Fruit fly (Drosophila melanogaster) whole organism, embryonic: ENCODE data around the gene Tbcd.

Experiments used
- Aef1 ChIP-seq: fragments of 200-800 bp; sonication (Bioruptor generic); IDR thresholded peaks from 3 replicates; pipeline ENCODE4 v1.3.6; 2022; ENCODE audit warnings: missing biosample characterization, missing genetic modification characterization
- CG11723 ChIP-seq: fragments of 200-800 bp; sonication (Bioruptor generic); optimal IDR thresholded peaks from 2 replicates; lab custom pipeline; 2017; ENCODE audit warnings: missing biosample characterization, mild to moderate bottlenecking, missing genetic modification characterization
- CG12299 ChIP-seq: fragments of 200-800 bp; sonication (Bioruptor generic); optimal IDR thresholded peaks from 2 replicates; lab custom pipeline; 2018; ENCODE audit warnings: missing biosample characterization, mild to moderate bottlenecking, missing genetic modification characterization
- CG12744 ChIP-seq: fragments of 200-800 bp; sonication (Bioruptor generic); optimal IDR thresholded peaks from 2 replicates; lab custom pipeline; 2016; ENCODE audit warnings: missing biosample characterization, missing genetic modification characterization
- CG13894 ChIP-seq: fragments of 200-800 bp; sonication (Bioruptor generic); optimal IDR thresholded peaks from 3 replicates; lab custom pipeline; 2018; ENCODE audit warnings: missing biosample characterization, mild to moderate bottlenecking, missing genetic modification characterization, moderate library complexity
- CG14667 ChIP-seq: fragments of 200-800 bp; sonication (Bioruptor generic); IDR thresholded peaks from 2 replicates; pipeline ENCODE4 v1.3.6; 2022; ENCODE audit warnings: missing biosample characterization, missing genetic modification characterization
- CG17912 ChIP-seq: fragments of 200-800 bp; sonication (Bioruptor generic); optimal IDR thresholded peaks from 2 replicates; lab custom pipeline; 2018; ENCODE audit warnings: missing biosample characterization, mild to moderate bottlenecking, missing genetic modification characterization
- CG18619 ChIP-seq: fragments of 200-800 bp; sonication (Bioruptor generic); optimal IDR thresholded peaks from 3 replicates; lab custom pipeline; 2017; ENCODE audit warnings: missing biosample characterization, mild to moderate bottlenecking, missing genetic modification characterization
- CG33557 ChIP-seq: fragments of 200-800 bp; sonication (Bioruptor generic); optimal IDR thresholded peaks from 2 replicates; lab custom pipeline; 2019; ENCODE audit warnings: missing biosample characterization, mild to moderate bottlenecking, missing genetic modification characterization, moderate library complexity
- CG34422 ChIP-seq: fragments of 200-800 bp; sonication (Bioruptor generic); IDR thresholded peaks from 3 replicates; pipeline ENCODE4 v1.3.6; 2022; ENCODE audit warnings: missing biosample characterization, missing genetic modification characterization
- CG6813 ChIP-seq: fragments of 200-800 bp; sonication (Bioruptor generic); optimal IDR thresholded peaks from 2 replicates; lab custom pipeline; 2017; ENCODE audit warnings: missing biosample characterization, missing genetic modification characterization, mild to moderate bottlenecking, moderate library complexity, missing genetic modification reagents
- CG7271 ChIP-seq: fragments of 200-800 bp; sonication (Bioruptor generic); optimal IDR thresholded peaks from 2 replicates; lab custom pipeline; 2018; ENCODE audit warnings: missing biosample characterization, mild to moderate bottlenecking, missing genetic modification characterization, moderate library complexity
- CG9797 ChIP-seq: fragments of 200-800 bp; sonication (Bioruptor generic); optimal IDR thresholded peaks from 3 replicates; lab custom pipeline; 2018; ENCODE audit warnings: missing biosample characterization, mild to moderate bottlenecking, missing genetic modification characterization
- CG9932 ChIP-seq: fragments of 200-800 bp; sonication (Bioruptor generic); IDR thresholded peaks from 2 replicates; pipeline ENCODE4 v1.3.6; 2022; ENCODE audit warnings: missing biosample characterization, missing genetic modification characterization
- Deaf1 ChIP-seq: fragments of 200-800 bp; optimal IDR thresholded peaks from 3 replicates; lab custom pipeline; 2019; ENCODE audit warnings: missing biosample characterization, mild to moderate bottlenecking, missing genetic modification characterization, moderate library complexity
- ERR ChIP-seq: fragments of 200-800 bp; sonication (Bioruptor generic); optimal IDR thresholded peaks from 2 replicates; lab custom pipeline; 2016; ENCODE audit warnings: missing biosample characterization, missing genetic modification characterization
- Eip74EF ChIP-seq, 2 experiments: fragments of 200-800 bp in 1 of 2; fragments of >200 bp in 1 of 2; sonication (Bioruptor generic) in 1 of 2; optimal IDR thresholded peaks; 2 replicates each; lab custom pipeline; 2017 to 2019; ENCODE audit warnings: missing biosample characterization in 2 of 2, missing genetic modification characterization in 2 of 2, mild to moderate bottlenecking in 1 of 2, moderate library complexity in 1 of 2
- HHEX ChIP-seq: fragments of 200-800 bp; sonication (Bioruptor generic); optimal IDR thresholded peaks from 3 replicates; lab custom pipeline; 2017; ENCODE audit warnings: missing biosample characterization, mild to moderate bottlenecking, missing genetic modification characterization, missing genetic modification reagents
- Hr3 ChIP-seq: fragments of 200-800 bp; sonication (Bioruptor generic); optimal IDR thresholded peaks from 3 replicates; lab custom pipeline; 2016; ENCODE audit warnings: missing biosample characterization, missing genetic modification characterization
- Med ChIP-seq: fragments of 200-800 bp; sonication (Bioruptor generic); peaks from one replicate; lab custom pipeline; 2016; ENCODE audit warnings: missing biosample characterization, missing genetic modification characterization, mild to moderate bottlenecking, inconsistent platforms, moderate library complexity
- Neu2 ChIP-seq: fragments of 200-800 bp; sonication (Bioruptor generic); optimal IDR thresholded peaks from 3 replicates; lab custom pipeline; 2016; ENCODE audit warnings: missing biosample characterization, missing genetic modification characterization, borderline replicate concordance
- Sin3A ChIP-seq: fragments of >200 bp; optimal IDR thresholded peaks from 2 replicates; lab custom pipeline; 2018
- Tbp ChIP-seq: fragments of >200 bp; optimal IDR thresholded peaks from 2 replicates; lab custom pipeline; 2018; ENCODE audit warnings: missing biosample characterization, missing genetic modification characterization
- YL-1 ChIP-seq: fragments of 200-800 bp; sonication (Bioruptor generic); optimal IDR thresholded peaks from 3 replicates; lab custom pipeline; 2017; ENCODE audit warnings: missing biosample characterization, mild to moderate bottlenecking, missing genetic modification characterization
- abd-A ChIP-seq: fragments of 200-800 bp; sonication (Bioruptor generic); optimal IDR thresholded peaks from 3 replicates; lab custom pipeline; 2019; ENCODE audit warnings: missing biosample characterization, mild to moderate bottlenecking, missing genetic modification characterization, moderate library complexity
- amos ChIP-seq: fragments of 200-800 bp; sonication (Bioruptor generic); IDR thresholded peaks from 2 replicates; pipeline ENCODE4 v1.3.6; 2022; ENCODE audit warnings: missing biosample characterization, missing genetic modification characterization; ENCODE audit not compliant: partially characterized antibody
- ara ChIP-seq: fragments of 200-800 bp; sonication (Bioruptor generic); IDR thresholded peaks from 2 replicates; pipeline ENCODE4 v1.3.6; 2022; ENCODE audit warnings: missing biosample characterization, missing genetic modification characterization
- bbx ChIP-seq: fragments of 200-800 bp; sonication (Bioruptor generic); IDR thresholded peaks from 2 replicates; pipeline ENCODE4 v1.3.6; 2022; ENCODE audit warnings: missing biosample characterization, missing genetic modification characterization; ENCODE audit not compliant: partially characterized antibody
- cas ChIP-seq: fragments of 200-800 bp; sonication (Bioruptor generic); IDR thresholded peaks from 2 replicates; pipeline ENCODE4 v1.3.6; 2022; ENCODE audit warnings: missing biosample characterization, missing genetic modification characterization
- corto ChIP-seq: fragments of 200-800 bp; sonication (Bioruptor generic); optimal IDR thresholded peaks from 2 replicates; lab custom pipeline; 2016; ENCODE audit warnings: missing biosample characterization, mild to moderate bottlenecking, missing genetic modification characterization, moderate library complexity
- crc ChIP-seq: fragments of 200-800 bp; sonication (Bioruptor generic); optimal IDR thresholded peaks from 2 replicates; lab custom pipeline; 2016; ENCODE audit warnings: missing biosample characterization, missing genetic modification characterization
- cwo ChIP-seq: fragments of 200-800 bp; sonication (Bioruptor generic); optimal IDR thresholded peaks from 3 replicates; lab custom pipeline; 2017; ENCODE audit warnings: missing biosample characterization, missing genetic modification characterization, mild to moderate bottlenecking, moderate library complexity, missing genetic modification reagents
- dimm ChIP-seq: fragments of 200-800 bp; sonication (Bioruptor generic); IDR thresholded peaks from 2 replicates; pipeline ENCODE4 v1.3.6; 2022; ENCODE audit warnings: missing biosample characterization, missing genetic modification characterization
- h ChIP-seq: fragments of >200 bp; optimal IDR thresholded peaks from 2 replicates; lab custom pipeline; 2017
- her ChIP-seq: fragments of 200-800 bp; sonication (Bioruptor generic); optimal IDR thresholded peaks from 2 replicates; lab custom pipeline; 2016; ENCODE audit warnings: missing biosample characterization, missing genetic modification characterization
- knrl ChIP-seq: fragments of 200-800 bp; sonication (Bioruptor generic); IDR thresholded peaks from 3 replicates; pipeline ENCODE4 v1.3.6; 2022; ENCODE audit warnings: missing biosample characterization, missing genetic modification characterization; ENCODE audit not compliant: partially characterized antibody
- lov ChIP-seq, 2 experiments: fragments of 200-800 bp in 1 of 2; fragments of >200 bp in 1 of 2; sonication (Bioruptor generic) in 1 of 2; IDR thresholded peaks in 1 of 2; optimal IDR thresholded peaks in 1 of 2; 2 replicates in 1 of 2; 3 replicates in 1 of 2; pipeline versions ENCODE4 v1.3.6 to Lab custom; 2017 to 2022; ENCODE audit warnings: missing biosample characterization in 1 of 2, missing genetic modification characterization in 1 of 2
- pan ChIP-seq, 4 experiments: fragments of >200 bp in 3 of 4; fragments of 200-800 bp in 1 of 4; sonication (Bioruptor generic) in 1 of 4; optimal IDR thresholded peaks in 3 of 4; IDR thresholded peaks in 1 of 4; 2 replicates each; pipeline versions ENCODE4 v1.3.6 to Lab custom; 2017 to 2022; ENCODE audit warnings: missing biosample characterization in 2 of 4, missing genetic modification characterization in 2 of 4, mixed read lengths in 1 of 4
- run ChIP-seq: fragments of 200-800 bp; sonication (Bioruptor generic); optimal IDR thresholded peaks from 3 replicates; lab custom pipeline; 2018; ENCODE audit warnings: missing biosample characterization, mild to moderate bottlenecking, missing genetic modification characterization
- sima ChIP-seq: fragments of 200-800 bp; sonication (Bioruptor generic); optimal IDR thresholded peaks from 2 replicates; lab custom pipeline; 2016; ENCODE audit warnings: missing biosample characterization, missing genetic modification characterization
- tgo ChIP-seq: fragments of 200-800 bp; sonication (Bioruptor generic); IDR thresholded peaks from 3 replicates; pipeline ENCODE4 v1.3.6; 2022; ENCODE audit warnings: missing biosample characterization, missing genetic modification characterization
- tio ChIP-seq: fragments of 200-800 bp; sonication (Bioruptor generic); optimal IDR thresholded peaks from 2 replicates; lab custom pipeline; 2017; ENCODE audit warnings: missing biosample characterization, missing genetic modification characterization, inconsistent platforms
- wor ChIP-seq: fragments of 200-800 bp; sonication (Bioruptor generic); IDR thresholded peaks from 2 replicates; pipeline ENCODE4 v1.3.6; 2022; ENCODE audit warnings: missing biosample characterization, missing genetic modification characterization

Tbcd gene

dm6 chr2L:2147208-2147607, at the start of gene Tbcd, which contains the start of gene CG11723 (continued):
- no peak for TF ChIP-seq corto (GFP tag; lab: Kevin White, UChicago)
- TF ChIP-seq tgo (GFP tag; lab: Robert Waterston, UW): peak; percentile 95
- TF ChIP-seq ERR (GFP tag; lab: Kevin White, UChicago): peak; percentile 71
- TF ChIP-seq run: no peak
- TF ChIP-seq Neu2: peak; percentile 94
- TF ChIP-seq cwo (GFP tag; lab: Kevin White, UChicago): no peak
- TF ChIP-seq h: no peak
- peak; percentile 81 for TF ChIP-seq Sin3A (lab: Kevin White, UChicago)
- peak; percentile 35 for TF ChIP-seq sima
- no peak for TF ChIP-seq Tbp (GFP tag; lab: Kevin White, UChicago)
- TF ChIP-seq Aef1 (GFP tag; lab: Robert Waterston, UW): peak; percentile 85
- peak; percentile 89 for TF ChIP-seq YL-1 (GFP tag; lab: Kevin White, UChicago)
- no peak for TF ChIP-seq pan (optimal IDR thresholded peaks at IDR 0.05; lab: Kevin White, UChicago)
- peak in 1 of 2 experiments; percentile 95 for TF ChIP-seq pan (GFP tag; optimal IDR thresholded peaks at IDR 0.05 in 1 of 2, IDR thresholded peaks at IDR 0.05 in 1 of 2)
- TF ChIP-seq dimm (GFP tag; lab: Robert Waterston, UW): peak; percentile 85
- peak; percentile 75 for TF ChIP-seq crc (GFP tag; lab: Kevin White, UChicago)
- no peak for TF ChIP-seq CG11723
- 0 out of 2 replicates have a peak, but pooled peaks have one; percentile 27 for TF ChIP-seq bbx (GFP tag; lab: Robert Waterston, UW)
- peak; percentile 77 for TF ChIP-seq CG12299
- peak; percentile 83 for TF ChIP-seq CG18619
- peak; percentile 82 for TF ChIP-seq CG9797 (GFP tag; lab: Kevin White, UChicago)
- peak; percentile 89 for TF ChIP-seq her (GFP tag; lab: Kevin White, UChicago)
- TF ChIP-seq CG14667 (GFP tag; lab: Robert Waterston, UW): peak; percentile 93
- peak; percentile 84 for TF ChIP-seq wor (GFP tag; lab: Robert Waterston, UW)
- TF ChIP-seq CG6813 (GFP tag; lab: Kevin White, UChicago): no peak
- TF ChIP-seq tio: no peak
- TF ChIP-seq Hr3 (GFP tag; lab: Kevin White, UChicago): peak; percentile 75
- no peak for TF ChIP-seq lov (optimal IDR thresholded peaks at IDR 0.05; lab: Kevin White, UChicago)
- peak; percentile 92 for TF ChIP-seq lov (GFP tag; IDR thresholded peaks at IDR 0.05; lab: Robert Waterston, UW)

- TF ChIP-seq CG7271 (tag; lab: Kevin White, UChicago) (no peak), knrl (GFP tag; lab: Robert Waterston, UW) (0 out of 3 replicates have a peak, but pooled peaks have one; percentile 14), CG33557 (GFP tag; lab: Kevin White, UChicago) (no peak), Deaf1 (tag; lab: Kevin White, UChicago) (peak; percentile 95), Med (GFP tag; lab: Kevin White, UChicago) (peak; percentile 61), CG9932 (GFP tag; lab: Robert Waterston, UW) (no peak), abd-A (tag; lab: Kevin White, UChicago) (no peak), CG13894 (tag; lab: Kevin White, UChicago) (peak; percentile 44), CG17912 (GFP tag; lab: Kevin White, UChicago) (no peak), Eip74EF (GFP tag; optimal IDR thresholded peaks at IDR 0.05; lab: Kevin White, UChicago) (no peak), cas (GFP tag; lab: Robert Waterston, UW) (no peak), ara (no peak), amos (GFP tag; lab: Robert Waterston, UW) (peak; percentile 8; the same call in 1 of the 2 replicates), CG34422 (GFP tag; lab: Robert Waterston, UW) (peak; percentile 19; the same call in 1 of the 3 replicates), CG12744 (GFP tag; lab: Kevin White, UChicago) (no peak), HHEX (GFP tag; lab: Kevin White, UChicago) (no peak)
- TF ChIP-seq, all 482 proteins: peak for 6
Observed at dm6 chr2L:2109746-2110145, 37.6 kb upstream of the Tbcd start, which contains the start of gene dpr3. Gene dpr3 (minus strand): TSS chr2L:2109878.
